Fruit fly (Drosophila melanogaster): ENCODE results near the gene U2af38.

- TF ChIP-seq EcR (GFP tag; optimal IDR thresholded peaks at IDR 0.05), result no peak
- no peak for TF ChIP-seq pan (optimal IDR thresholded peaks at IDR 0.05)
- TF ChIP-seq CG8478 (optimal IDR thresholded peaks at IDR 0.05), result no peak
- no peak for TF ChIP-seq psq (optimal IDR thresholded peaks at IDR 0.05)
- TF ChIP-seq Dll (optimal IDR thresholded peaks at IDR 0.05), result no peak
Observed at dm6 chr2L:329661-330060, 35.2 kb upstream of the U2af38 start, which contains the start of gene CG43755.
